Fruit fly (Drosophila melanogaster): ENCODE data around the gene Ubr3.
A peak's percentile ranks its signal among the peaks of the same experiment; 100 is the strongest.

The Ubr3 gene

dm6 chrX:7911983-7912630, 23.6 kb upstream of the Ubr3 start, which contains the start of gene snz (continued):
- TF ChIP-seq CHES-1-like (GFP tag; optimal IDR thresholded peaks at IDR 0.05) = no peak
- TF ChIP-seq tgo (GFP tag; IDR thresholded peaks at IDR 0.05) = no peak
- no peak for TF ChIP-seq CG10147 (GFP tag; optimal IDR thresholded peaks at IDR 0.05)
- no peak for TF ChIP-seq cwo (GFP tag; optimal IDR thresholded peaks at IDR 0.05)
- no peak for TF ChIP-seq Lpt (GFP tag; optimal IDR thresholded peaks at IDR 0.05)
- TF ChIP-seq hkb (optimal IDR thresholded peaks at IDR 0.05) = no peak
- TF ChIP-seq hkb (GFP tag; IDR thresholded peaks at IDR 0.05) = no peak
- no peak for TF ChIP-seq pros (GFP tag; optimal IDR thresholded peaks at IDR 0.05)
- TF ChIP-seq ara (GFP tag; IDR thresholded peaks at IDR 0.05) = no peak
- TF ChIP-seq psq (GFP tag; optimal IDR thresholded peaks at IDR 0.05) = no peak
- TF ChIP-seq CG32767 (GFP tag; IDR thresholded peaks at IDR 0.05) = no peak
- TF ChIP-seq aop (GFP tag; IDR thresholded peaks at IDR 0.05) = no peak
- no peak for TF ChIP-seq CG6654 (GFP tag; optimal IDR thresholded peaks at IDR 0.05)
- peak; percentile 88 for TF ChIP-seq Dref (GFP tag; IDR thresholded peaks at IDR 0.05)
- no peak for TF ChIP-seq lilli (GFP tag; optimal IDR thresholded peaks at IDR 0.05)
- peak; percentile 87 for TF ChIP-seq CG2116 (GFP tag; optimal IDR thresholded peaks at IDR 0.05)
- no peak for TF ChIP-seq her (GFP tag; optimal IDR thresholded peaks at IDR 0.05)
- no peak for TF ChIP-seq HmgD (GFP tag; optimal IDR thresholded peaks at IDR 0.05)
- TF ChIP-seq Dek (tag; optimal IDR thresholded peaks at IDR 0.05) = no peak
- no peak for TF ChIP-seq gem (tag; optimal IDR thresholded peaks at IDR 0.05)
- TF ChIP-seq Asciz (GFP tag; optimal IDR thresholded peaks at IDR 0.05) = no peak
- TF ChIP-seq CG11247 (GFP tag; IDR thresholded peaks at IDR 0.05) = no peak
- peak; percentile 50 for TF ChIP-seq CG10543 (GFP tag; optimal IDR thresholded peaks at IDR 0.05)
- no peak for TF ChIP-seq zf30C (GFP tag; optimal IDR thresholded peaks at IDR 0.05)
- TF ChIP-seq CG9727 (GFP tag; optimal IDR thresholded peaks at IDR 0.05) = no peak
- no peak for TF ChIP-seq h (optimal IDR thresholded peaks at IDR 0.05)
- no peak for TF ChIP-seq klu (GFP tag; IDR thresholded peaks at IDR 0.05)
- TF ChIP-seq ac (GFP tag; optimal IDR thresholded peaks at IDR 0.05) = no peak
- TF ChIP-seq dm (GFP tag; optimal IDR thresholded peaks at IDR 0.05) = no peak
- TF ChIP-seq YL-1 (GFP tag; optimal IDR thresholded peaks at IDR 0.05) = peak; percentile 6
- peak; percentile 81; the same call in 3 of the 4 replicates for TF ChIP-seq chinmo (GFP tag; IDR thresholded peaks at IDR 0.05; ENCODE audit: partially characterized antibody)
- no peak for TF ChIP-seq crc (GFP tag; optimal IDR thresholded peaks at IDR 0.05)
- TF ChIP-seq sc (optimal IDR thresholded peaks at IDR 0.05) = no peak
- TF ChIP-seq sc (GFP tag; optimal IDR thresholded peaks at IDR 0.05) = no peak
- no peak for TF ChIP-seq CG15601 (tag; optimal IDR thresholded peaks at IDR 0.05)
- no peak for TF ChIP-seq br (optimal IDR thresholded peaks at IDR 0.05)
- TF ChIP-seq CG42726 (GFP tag; IDR thresholded peaks at IDR 0.05; ENCODE audit: partially characterized antibody) = peak; percentile 42; the same call in 1 of the 2 replicates
- TF ChIP-seq Taf1 (GFP tag; IDR thresholded peaks at IDR 0.05) = no peak
- no peak; the same call in 1 of the 2 replicates for TF ChIP-seq ranshi (GFP tag; IDR thresholded peaks at IDR 0.05)
- no peak for TF ChIP-seq Hr51 (GFP tag; optimal IDR thresholded peaks at IDR 0.05)
- TF ChIP-seq CG33213 (GFP tag; optimal IDR thresholded peaks at IDR 0.05) = no peak
- no peak for TF ChIP-seq jing (GFP tag; optimal IDR thresholded peaks at IDR 0.05)
- TF ChIP-seq CG1529 (GFP tag; optimal IDR thresholded peaks at IDR 0.05) = no peak
- TF ChIP-seq tin (GFP tag; optimal IDR thresholded peaks at IDR 0.05) = no peak
- peak in 1 of 2 experiments; percentile 91 for TF ChIP-seq insv (GFP tag; optimal IDR thresholded peaks at IDR 0.05)
- peak; percentile 57 for TF ChIP-seq pzg (GFP tag; optimal IDR thresholded peaks at IDR 0.05)
- TF ChIP-seq Rx (GFP tag; IDR thresholded peaks at IDR 0.05) = no peak
- peak; percentile 48; the same call in 1 of the 2 replicates for TF ChIP-seq inv (GFP tag; IDR thresholded peaks at IDR 0.05; ENCODE audit: partially characterized antibody)
- no peak for TF ChIP-seq HLH3B (GFP tag; IDR thresholded peaks at IDR 0.05)
- TF ChIP-seq vfl (GFP tag; optimal IDR thresholded peaks at IDR 0.05) = no peak
- no peak for TF ChIP-seq lbe (GFP tag; optimal IDR thresholded peaks at IDR 0.05)
- no peak for TF ChIP-seq CG18476 (GFP tag; optimal IDR thresholded peaks at IDR 0.05)

All from whole organism, embryonic.